Fruit fly (Drosophila melanogaster) whole organism, prepupa: ENCODE measurements around the gene tkv.

Source experiments
- Blimp-1 ChIP-seq: fragments of 200-800 bp; sonication (Bioruptor generic); optimal IDR thresholded peaks from 3 replicates; lab custom pipeline; 2017; ENCODE audit warnings: missing biosample characterization, missing genetic modification characterization, mild to moderate bottlenecking, moderate library complexity, missing genetic modification reagents
- CG10631 ChIP-seq: fragments of 200-800 bp; sonication (Bioruptor generic); optimal IDR thresholded peaks from 2 replicates; lab custom pipeline; 2016; ENCODE audit warnings: missing biosample characterization, missing genetic modification characterization
- CG10669 ChIP-seq: fragments of 200-800 bp; sonication (Bioruptor generic); optimal IDR thresholded peaks from 3 replicates; lab custom pipeline; 2018; ENCODE audit warnings: missing biosample characterization, mild to moderate bottlenecking, missing genetic modification characterization, moderate library complexity
- CG11294 ChIP-seq: fragments of 200-800 bp; sonication (Bioruptor generic); IDR thresholded peaks from 2 replicates; pipeline ENCODE4 v1.3.6; 2022; ENCODE audit warnings: missing biosample characterization, missing genetic modification characterization
- CG11762 ChIP-seq: fragments of 200-800 bp; sonication (Bioruptor generic); optimal IDR thresholded peaks from 3 replicates; lab custom pipeline; 2016; ENCODE audit warnings: missing biosample characterization, missing genetic modification characterization; ENCODE audit not compliant: insufficient read depth
- CG11902 ChIP-seq: fragments of 200-800 bp; sonication (Bioruptor generic); optimal IDR thresholded peaks from 3 replicates; lab custom pipeline; 2016; ENCODE audit warnings: missing biosample characterization, missing genetic modification characterization
- CG15336 ChIP-seq: fragments of 200-800 bp; sonication (Bioruptor generic); IDR thresholded peaks from 2 replicates; pipeline ENCODE4 v1.3.6; 2022; ENCODE audit warnings: missing biosample characterization, missing genetic modification characterization
- CG1621 ChIP-seq: fragments of 200-800 bp; sonication (Bioruptor generic); optimal IDR thresholded peaks from 3 replicates; lab custom pipeline; 2018; ENCODE audit warnings: missing biosample characterization, mild to moderate bottlenecking, missing genetic modification characterization
- CG16779 ChIP-seq: fragments of 200-800 bp; sonication (Bioruptor generic); optimal IDR thresholded peaks from 3 replicates; lab custom pipeline; 2017; ENCODE audit warnings: missing biosample characterization, mild to moderate bottlenecking, missing genetic modification characterization
- CG3032 ChIP-seq: fragments of 200-800 bp; optimal IDR thresholded peaks from 2 replicates; lab custom pipeline; 2019; ENCODE audit warnings: missing biosample characterization, mild to moderate bottlenecking, missing genetic modification characterization, moderate library complexity
- CG31627 ChIP-seq: fragments of 200-800 bp; sonication (Bioruptor generic); optimal IDR thresholded peaks from 3 replicates; lab custom pipeline; 2016; ENCODE audit warnings: missing biosample characterization, missing genetic modification characterization
- CG32006 ChIP-seq: fragments of 200-800 bp; sonication (Bioruptor generic); optimal IDR thresholded peaks from 3 replicates; lab custom pipeline; 2017; ENCODE audit warnings: missing biosample characterization, mild to moderate bottlenecking, missing genetic modification characterization
- CG4318 ChIP-seq: fragments of 200-800 bp; sonication (Bioruptor generic); optimal IDR thresholded peaks from 3 replicates; lab custom pipeline; 2017; ENCODE audit warnings: missing biosample characterization, mild to moderate bottlenecking, missing genetic modification characterization
- CG6163 ChIP-seq: fragments of 200-800 bp; sonication (Bioruptor generic); IDR thresholded peaks from 3 replicates; pipeline ENCODE4 v1.3.6; 2022; ENCODE audit warnings: missing biosample characterization, missing genetic modification characterization
- CG6276 ChIP-seq: fragments of 200-800 bp; sonication (Bioruptor generic); optimal IDR thresholded peaks from 2 replicates; lab custom pipeline; 2017; ENCODE audit warnings: missing biosample characterization, mild to moderate bottlenecking, missing genetic modification characterization
- CG6792 ChIP-seq: fragments of 200-800 bp; sonication (Bioruptor generic); optimal IDR thresholded peaks from 3 replicates; lab custom pipeline; 2016; ENCODE audit warnings: missing biosample characterization, missing genetic modification characterization
- CG6808 ChIP-seq: fragments of 200-800 bp; sonication (Bioruptor generic); optimal IDR thresholded peaks from 3 replicates; lab custom pipeline; 2017; ENCODE audit warnings: missing biosample characterization, missing genetic modification characterization, mild to moderate bottlenecking, moderate library complexity, missing genetic modification reagents
- CG6854 ChIP-seq: fragments of 200-800 bp; sonication (Bioruptor generic); optimal IDR thresholded peaks from 2 replicates; lab custom pipeline; 2017; ENCODE audit warnings: missing biosample characterization, mild to moderate bottlenecking, missing genetic modification characterization
- CG7368 ChIP-seq: fragments of 200-800 bp; sonication (Bioruptor generic); optimal IDR thresholded peaks from 3 replicates; lab custom pipeline; 2016; ENCODE audit warnings: missing biosample characterization, missing genetic modification characterization
- CG8119 ChIP-seq: fragments of 200-800 bp; sonication (Bioruptor generic); IDR thresholded peaks from 3 replicates; pipeline ENCODE4 v1.3.6; 2022; ENCODE audit warnings: missing biosample characterization, missing genetic modification characterization
- CG8319 ChIP-seq: fragments of 200-800 bp; sonication (Bioruptor generic); optimal IDR thresholded peaks from 3 replicates; lab custom pipeline; 2016; ENCODE audit warnings: missing biosample characterization, missing genetic modification characterization
- CG8632 ChIP-seq: fragments of 200-800 bp; sonication (Bioruptor generic); optimal IDR thresholded peaks from 3 replicates; lab custom pipeline; 2016; ENCODE audit warnings: missing biosample characterization, missing genetic modification characterization
- Eip78C ChIP-seq: fragments of 200-800 bp; sonication (Bioruptor generic); peaks from one replicate; lab custom pipeline; 2016; ENCODE audit warnings: missing biosample characterization, missing genetic modification characterization
- Eip93F ChIP-seq: fragments of 200-800 bp; sonication (Bioruptor generic); optimal IDR thresholded peaks from 2 replicates; lab custom pipeline; 2016; ENCODE audit warnings: missing biosample characterization, mild to moderate bottlenecking, missing genetic modification characterization
- Ets21C ChIP-seq: fragments of 200-800 bp; sonication (Bioruptor generic); optimal IDR thresholded peaks from 3 replicates; lab custom pipeline; 2016; ENCODE audit warnings: missing biosample characterization, missing genetic modification characterization
- Ets96B ChIP-seq: fragments of 200-800 bp; optimal IDR thresholded peaks from 2 replicates; lab custom pipeline; 2019; ENCODE audit warnings: missing biosample characterization, mild to moderate bottlenecking, missing genetic modification characterization, moderate library complexity
- Gug ChIP-seq: fragments of 200-800 bp; sonication (Bioruptor generic); IDR thresholded peaks from 2 replicates; pipeline ENCODE4 v1.3.6; 2022; ENCODE audit warnings: missing biosample characterization, missing genetic modification characterization
- Hr38 ChIP-seq: sonication (Bioruptor generic); optimal IDR thresholded peaks from 2 replicates; lab custom pipeline; 2016; ENCODE audit warnings: missing biosample characterization, missing genetic modification characterization
- Hr39 ChIP-seq: fragments of 200-800 bp; sonication (Bioruptor generic); optimal IDR thresholded peaks from 2 replicates; lab custom pipeline; 2016; ENCODE audit warnings: missing biosample characterization, missing genetic modification characterization
- Hr4 ChIP-seq: fragments of 200-800 bp; sonication (Bioruptor generic); optimal IDR thresholded peaks from 3 replicates; lab custom pipeline; 2016; ENCODE audit warnings: missing biosample characterization, missing genetic modification characterization
- Lpt ChIP-seq: fragments of 200-800 bp; sonication (Bioruptor generic); optimal IDR thresholded peaks from 3 replicates; lab custom pipeline; 2016; ENCODE audit warnings: missing biosample characterization, missing genetic modification characterization
- Met ChIP-seq: fragments of 200-800 bp; sonication (Bioruptor generic); optimal IDR thresholded peaks from 3 replicates; lab custom pipeline; 2016; ENCODE audit warnings: missing biosample characterization, missing genetic modification characterization
- OdsH ChIP-seq: fragments of 200-800 bp; sonication (Bioruptor generic); optimal IDR thresholded peaks from 3 replicates; lab custom pipeline; 2016; ENCODE audit warnings: missing biosample characterization, missing genetic modification characterization
- Smox ChIP-seq: fragments of 200-800 bp; sonication (Bioruptor generic); optimal IDR thresholded peaks from 3 replicates; lab custom pipeline; 2016; ENCODE audit warnings: missing biosample characterization, missing genetic modification characterization
- Sox102F ChIP-seq: fragments of 200-800 bp; sonication (Bioruptor generic); optimal IDR thresholded peaks from 2 replicates; lab custom pipeline; 2016; ENCODE audit warnings: missing biosample characterization, mild to moderate bottlenecking, missing genetic modification characterization
- achi ChIP-seq: fragments of 200-800 bp; sonication (Bioruptor generic); optimal IDR thresholded peaks from 3 replicates; lab custom pipeline; 2016; ENCODE audit warnings: missing biosample characterization, missing genetic modification characterization
- acj6 ChIP-seq: fragments of 200-800 bp; sonication (Bioruptor generic); optimal IDR thresholded peaks from 3 replicates; lab custom pipeline; 2016; ENCODE audit warnings: missing biosample characterization, missing genetic modification characterization
- cyc ChIP-seq: fragments of 200-800 bp; sonication (Bioruptor generic); optimal IDR thresholded peaks from 3 replicates; lab custom pipeline; 2016; ENCODE audit warnings: missing biosample characterization, missing genetic modification characterization
- dac ChIP-seq: fragments of 200-800 bp; sonication (Bioruptor generic); optimal IDR thresholded peaks from 2 replicates; lab custom pipeline; 2017; ENCODE audit warnings: missing biosample characterization, mild to moderate bottlenecking, missing genetic modification characterization
- dsx ChIP-seq: fragments of 200-800 bp; optimal IDR thresholded peaks from 3 replicates; lab custom pipeline; 2019; ENCODE audit warnings: missing biosample characterization, mild to moderate bottlenecking, missing genetic modification characterization, moderate library complexity; ENCODE audit not compliant: poor library complexity, severe bottlenecking
- esn ChIP-seq: fragments of 200-800 bp; sonication (Bioruptor generic); optimal IDR thresholded peaks from 2 replicates; lab custom pipeline; 2016; ENCODE audit warnings: missing biosample characterization, mild to moderate bottlenecking, missing genetic modification characterization, moderate library complexity
- fd59A ChIP-seq: fragments of 200-800 bp; sonication (Bioruptor generic); optimal IDR thresholded peaks from 2 replicates; lab custom pipeline; 2017; ENCODE audit warnings: missing biosample characterization, mild to moderate bottlenecking, missing genetic modification characterization, missing genetic modification reagents
- fd85E ChIP-seq: fragments of 200-800 bp; sonication (Bioruptor generic); optimal IDR thresholded peaks from 3 replicates; lab custom pipeline; 2016; ENCODE audit warnings: missing biosample characterization, missing genetic modification characterization
- fkh ChIP-seq: fragments of 200-800 bp; sonication (Bioruptor generic); optimal IDR thresholded peaks from 3 replicates; lab custom pipeline; 2017; ENCODE audit warnings: missing biosample characterization, mild to moderate bottlenecking, missing genetic modification characterization, moderate library complexity
- lz ChIP-seq: fragments of 200-800 bp; sonication (Bioruptor generic); optimal IDR thresholded peaks from 3 replicates; lab custom pipeline; 2016; ENCODE audit warnings: missing biosample characterization, missing genetic modification characterization
- salr ChIP-seq, 2 experiments: fragments of 200-800 bp; sonication (Bioruptor generic); optimal IDR thresholded peaks; 3 replicates each; lab custom pipeline; 2016 to 2018; ENCODE audit warnings: missing biosample characterization in 2 of 2, missing genetic modification characterization in 2 of 2, mild to moderate bottlenecking in 1 of 2
- spab ChIP-seq: fragments of 200-800 bp; sonication (Bioruptor generic); optimal IDR thresholded peaks from 2 replicates; lab custom pipeline; 2017; ENCODE audit warnings: missing biosample characterization, mild to moderate bottlenecking, missing genetic modification characterization, missing genetic modification reagents
- svp ChIP-seq: fragments of 200-800 bp; sonication (Bioruptor generic); peaks from one replicate; lab custom pipeline; 2016; ENCODE audit warnings: missing biosample characterization, missing genetic modification characterization
- topi ChIP-seq: fragments of 200-800 bp; sonication (Bioruptor generic); optimal IDR thresholded peaks from 3 replicates; lab custom pipeline; 2016; ENCODE audit warnings: missing biosample characterization, missing genetic modification characterization

The tkv gene

dm6 chr2L:5260267-5260666, 10.9 kb downstream of the tkv start:
- TF ChIP-seq CG10631 (GFP tag; lab: Kevin White, UChicago) = no peak
- TF ChIP-seq CG10669 (GFP tag; lab: Kevin White, UChicago) = no peak
- TF ChIP-seq Eip78C (GFP tag; lab: Kevin White, UChicago) = peak; percentile 29
- no peak for TF ChIP-seq cyc (GFP tag; lab: Kevin White, UChicago)

- peak; percentile 13 for TF ChIP-seq Sox102F (GFP tag; lab: Kevin White, UChicago)
- TF ChIP-seq topi (GFP tag; lab: Kevin White, UChicago) = no peak
- TF ChIP-seq CG11902 (GFP tag; lab: Kevin White, UChicago) = no peak
- TF ChIP-seq CG6276 (GFP tag; lab: Kevin White, UChicago) = no peak
- TF ChIP-seq Lpt (GFP tag; lab: Kevin White, UChicago) = no peak
- no peak for TF ChIP-seq CG10631 (GFP tag; lab: Kevin White, UChicago)
- no peak for TF ChIP-seq achi (GFP tag; lab: Kevin White, UChicago)
- TF ChIP-seq CG6163 (GFP tag; lab: Robert Waterston, UW) = 0 out of 3 replicates have a peak, but pooled peaks have one; percentile 29
- no peak for TF ChIP-seq fd59A (GFP tag; lab: Kevin White, UChicago)
- TF ChIP-seq Blimp-1 = no peak
- TF ChIP-seq CG10669 (GFP tag; lab: Kevin White, UChicago) = no peak
- peak; percentile 35 for TF ChIP-seq dsx (GFP tag; lab: Kevin White, UChicago)
- TF ChIP-seq acj6 (GFP tag; lab: Kevin White, UChicago) = no peak
- no peak for TF ChIP-seq CG16779
- no peak for TF ChIP-seq spab (GFP tag; lab: Kevin White, UChicago)
- TF ChIP-seq Gug (GFP tag; lab: Robert Waterston, UW) = no peak
- no peak for TF ChIP-seq CG15336 (GFP tag; lab: Robert Waterston, UW)
- no peak for TF ChIP-seq Hr39 (GFP tag; lab: Kevin White, UChicago)
- TF ChIP-seq svp (GFP tag; lab: Kevin White, UChicago) = no peak
- TF ChIP-seq Ets96B = no peak
- no peak for TF ChIP-seq Smox
- TF ChIP-seq Hr4 (GFP tag; lab: Kevin White, UChicago) = no peak
- no peak for TF ChIP-seq OdsH (GFP tag; lab: Kevin White, UChicago)
- TF ChIP-seq esn (GFP tag; lab: Kevin White, UChicago) = no peak
- no peak for TF ChIP-seq CG8319 (GFP tag; lab: Kevin White, UChicago)
- peak; percentile 11 for TF ChIP-seq CG1621 (tag; lab: Kevin White, UChicago)
- TF ChIP-seq CG3032 (tag; lab: Kevin White, UChicago) = no peak
- no peak for TF ChIP-seq fkh
- no peak for TF ChIP-seq CG8632 (GFP tag; lab: Kevin White, UChicago)
- no peak for TF ChIP-seq Hr38
- no peak for TF ChIP-seq CG4318 (GFP tag; lab: Kevin White, UChicago)
- TF ChIP-seq lz (GFP tag; lab: Kevin White, UChicago) = no peak
- peak; percentile 23 for TF ChIP-seq CG6808
- TF ChIP-seq CG31627 (GFP tag; lab: Kevin White, UChicago) = no peak
- no peak for TF ChIP-seq CG11294 (GFP tag; lab: Robert Waterston, UW)
- no peak for TF ChIP-seq CG11762 (GFP tag; lab: Kevin White, UChicago)
- no peak for TF ChIP-seq fd85E (GFP tag; lab: Kevin White, UChicago)
- TF ChIP-seq CG8119 (GFP tag; lab: Robert Waterston, UW) = no peak
- TF ChIP-seq Eip93F (GFP tag; lab: Kevin White, UChicago) = no peak
- peak; percentile 3 for TF ChIP-seq CG6854 (GFP tag; lab: Kevin White, UChicago)
- no peak for TF ChIP-seq salr (GFP tag; optimal IDR thresholded peaks at IDR 0.05; lab: Kevin White, UChicago)
- TF ChIP-seq CG32006 (GFP tag; lab: Kevin White, UChicago) = no peak
- TF ChIP-seq CG6792 (GFP tag; lab: Kevin White, UChicago) = no peak
- TF ChIP-seq CG7368 = no peak
- TF ChIP-seq Ets21C (GFP tag; lab: Kevin White, UChicago) = no peak
- no peak for TF ChIP-seq dac (GFP tag; lab: Kevin White, UChicago)
- TF ChIP-seq Met (GFP tag; lab: Kevin White, UChicago) = no peak
These were observed 11.9 kb downstream of the tkv start for dm6 chr2L:5259076-5259843.
